Fruit fly (Drosophila melanogaster): ENCODE measurements around the gene RpL36A.

The RpL36A gene

dm6 chr2L:8034734-8035133 lies 8.0 kb downstream of the RpL36A start (continued):
- no peak for TF ChIP-seq pb (GFP tag; optimal IDR thresholded peaks at IDR 0.05)
- TF ChIP-seq CG10462 (GFP tag; optimal IDR thresholded peaks at IDR 0.05), result peak; percentile 2
- TF ChIP-seq dmrt11E (tag; optimal IDR thresholded peaks at IDR 0.05), result peak; percentile 44
- TF ChIP-seq CG7963 (GFP tag; IDR thresholded peaks at IDR 0.05; ENCODE audit: partially characterized antibody), result no peak
- TF ChIP-seq bbx (GFP tag; IDR thresholded peaks at IDR 0.05; ENCODE audit: partially characterized antibody), result no peak
- no peak for TF ChIP-seq gcm2 (GFP tag; optimal IDR thresholded peaks at IDR 0.05)
- TF ChIP-seq CG32767 (GFP tag; IDR thresholded peaks at IDR 0.05), result peak; percentile 72
- no peak for TF ChIP-seq CG4854 (GFP tag; optimal IDR thresholded peaks at IDR 0.05)
- TF ChIP-seq tio (GFP tag; optimal IDR thresholded peaks at IDR 0.05), result peak; percentile 29
- no peak for TF ChIP-seq Neu2 (GFP tag; optimal IDR thresholded peaks at IDR 0.05; ENCODE audit: borderline replicate concordance)
- no peak for TF ChIP-seq Lim3 (GFP tag; IDR thresholded peaks at IDR 0.05)
- TF ChIP-seq Med (GFP tag), result peak; percentile 89
- no peak for TF ChIP-seq CG4617 (GFP tag; optimal IDR thresholded peaks at IDR 0.05; ENCODE audit: borderline replicate concordance)
- TF ChIP-seq Rfx (GFP tag; IDR thresholded peaks at IDR 0.05), result peak; percentile 69
- no peak for TF ChIP-seq Atf3 (GFP tag; optimal IDR thresholded peaks at IDR 0.05)
- peak; percentile 16 for TF ChIP-seq CG12299 (tag; optimal IDR thresholded peaks at IDR 0.05)
- TF ChIP-seq Camta (GFP tag; optimal IDR thresholded peaks at IDR 0.05), result peak; percentile 48
- peak; percentile 73 for TF ChIP-seq vvl (GFP tag; IDR thresholded peaks at IDR 0.05)
- TF ChIP-seq CG11504 (tag; optimal IDR thresholded peaks at IDR 0.05), result peak; percentile 79
- TF ChIP-seq Side (GFP tag; optimal IDR thresholded peaks at IDR 0.05), result peak; percentile 41
- 0 out of 2 replicates have a peak, but pooled peaks have one; percentile 17 for TF ChIP-seq peb (GFP tag; IDR thresholded peaks at IDR 0.05)
- peak; percentile 52; the same call in 1 of the 2 replicates for TF ChIP-seq CG32772 (GFP tag; IDR thresholded peaks at IDR 0.05)
- TF ChIP-seq CG34224 (GFP tag; IDR thresholded peaks at IDR 0.05; ENCODE audit: partially characterized antibody), result no peak
- TF ChIP-seq CG30020 (tag; optimal IDR thresholded peaks at IDR 0.05), result no peak
- TF ChIP-seq CG14050 (GFP tag; IDR thresholded peaks at IDR 0.05), result peak; percentile 50; the same call in 1 of the 3 replicates
- TF ChIP-seq pum (GFP tag; optimal IDR thresholded peaks at IDR 0.05), result peak; percentile 32
- peak; percentile 53 for TF ChIP-seq caup (GFP tag; optimal IDR thresholded peaks at IDR 0.05; ENCODE audit: severe bottlenecking)
- TF ChIP-seq danr (GFP tag; IDR thresholded peaks at IDR 0.05), result peak; percentile 67
- TF ChIP-seq CG11247 (GFP tag; IDR thresholded peaks at IDR 0.05), result peak; percentile 48; the same call in 1 of the 2 replicates
- peak; percentile 61 for TF ChIP-seq D19A (tag; optimal IDR thresholded peaks at IDR 0.05)
- TF ChIP-seq Max (GFP tag; optimal IDR thresholded peaks at IDR 0.05), result peak; percentile 24
- no peak for TF ChIP-seq CG13287 (GFP tag; IDR thresholded peaks at IDR 0.05; ENCODE audit: partially characterized antibody)
- TF ChIP-seq al (GFP tag; IDR thresholded peaks at IDR 0.05), result 0 out of 2 replicates have a peak, but pooled peaks have one; percentile 23
- peak; percentile 35 for TF ChIP-seq fd3F (GFP tag; optimal IDR thresholded peaks at IDR 0.05)
- peak; percentile 10 for TF ChIP-seq Sry-δ (GFP tag; optimal IDR thresholded peaks at IDR 0.05)
- TF ChIP-seq sc (optimal IDR thresholded peaks at IDR 0.05), result no peak
- peak; percentile 9 for TF ChIP-seq sc (GFP tag; optimal IDR thresholded peaks at IDR 0.05)
- no peak for TF ChIP-seq CG17186 (GFP tag; optimal IDR thresholded peaks at IDR 0.05)
- peak; percentile 72 for TF ChIP-seq CG2678 (tag; optimal IDR thresholded peaks at IDR 0.05)
- no peak for TF ChIP-seq CG34376 (GFP tag; optimal IDR thresholded peaks at IDR 0.05)
- 0 out of 3 replicates have a peak, but pooled peaks have one; percentile 13 for TF ChIP-seq croc (GFP tag; conservative IDR thresholded peaks at IDR 0.05)
- TF ChIP-seq Bdp1 (GFP tag; optimal IDR thresholded peaks at IDR 0.05), result peak; percentile 6
- peak; percentile 39 for TF ChIP-seq CG5245 (GFP tag; optimal IDR thresholded peaks at IDR 0.05)
- no peak for TF ChIP-seq CG6813 (GFP tag; optimal IDR thresholded peaks at IDR 0.05)
- no peak for TF ChIP-seq sd (tag; optimal IDR thresholded peaks at IDR 0.05)
- TF ChIP-seq kah (GFP tag; optimal IDR thresholded peaks at IDR 0.05), result peak; percentile 18
- peak; percentile 11 for TF ChIP-seq ems (GFP tag; optimal IDR thresholded peaks at IDR 0.05)
- peak; percentile 34 to 57 for TF ChIP-seq bsh (GFP tag; optimal IDR thresholded peaks at IDR 0.05)
- no peak for TF ChIP-seq CTCF (GFP tag; optimal IDR thresholded peaks at IDR 0.05)
- peak; percentile 58 for TF ChIP-seq CG17361 (GFP tag; IDR thresholded peaks at IDR 0.05)
- TF ChIP-seq NfI (GFP tag; optimal IDR thresholded peaks at IDR 0.05), result peak; percentile 32
